Worm (Caenorhabditis elegans) whole organism, L3 larva: ENCODE data around the gene srt-17.

ENCODE experiments used
- R02D3.7 ChIP-seq: fragments of 150-350 bp; optimal IDR thresholded peaks from 2 replicates; lab custom pipeline; 2014; ENCODE audit warnings: missing biosample characterization, missing genetic modification characterization
- ama-1 ChIP-seq: fragments of 150-350 bp; optimal IDR thresholded peaks from 2 replicates; lab custom pipeline; 2018
- ceh-16 ChIP-seq: sonication (generic microtip); optimal IDR thresholded peaks from 2 replicates; lab custom pipeline; 2017; ENCODE audit warnings: missing biosample characterization, missing genetic modification characterization
- egl-5 ChIP-seq: fragments of 150-350 bp; optimal IDR thresholded peaks from 2 replicates; lab custom pipeline; 2017; ENCODE audit warnings: missing biosample characterization, missing genetic modification reagents, missing genetic modification characterization, inconsistent platforms
- elt-3 ChIP-seq, 3 experiments: fragments of 150-350 bp in 1 of 3; sonication (generic microtip) in 2 of 3; optimal IDR thresholded peaks; 2 replicates in 2 of 3; 4 replicates in 1 of 3; lab custom pipeline; 2014 to 2017; ENCODE audit warnings: missing biosample characterization in 3 of 3, missing genetic modification characterization in 3 of 3
- nfya-1 ChIP-seq: sonication (generic microtip); optimal IDR thresholded peaks from 2 replicates; lab custom pipeline; 2017; ENCODE audit warnings: missing genetic modification characterization, mild to moderate bottlenecking, missing compliant biosample characterization, antibody characterized with exemption, moderate library complexity; ENCODE audit not compliant: insufficient read depth
- nhr-12 ChIP-seq: fragments of 150-350 bp; optimal IDR thresholded peaks from 2 replicates; lab custom pipeline; 2014; ENCODE audit warnings: missing biosample characterization, missing genetic modification characterization
- nhr-237 ChIP-seq: fragments of 150-350 bp; optimal IDR thresholded peaks from 2 replicates; lab custom pipeline; 2014; ENCODE audit warnings: missing biosample characterization, missing genetic modification characterization
- nhr-25 ChIP-seq: sonication (generic microtip); optimal IDR thresholded peaks from 2 replicates; lab custom pipeline; 2017; ENCODE audit warnings: missing biosample characterization, missing genetic modification characterization
- nhr-67 ChIP-seq: fragments of 150-350 bp; optimal IDR thresholded peaks from 2 replicates; lab custom pipeline; 2014; ENCODE audit warnings: missing biosample characterization, missing genetic modification characterization
- sea-2 ChIP-seq: fragments of 150-350 bp; sonication (generic microtip); optimal IDR thresholded peaks from 4 replicates; lab custom pipeline; 2014; ENCODE audit warnings: missing biosample characterization, missing genetic modification reagents, missing genetic modification characterization
- zag-1 ChIP-seq: fragments of 150-350 bp; optimal IDR thresholded peaks from 2 replicates; lab custom pipeline; 2014; ENCODE audit warnings: missing biosample characterization, missing genetic modification characterization
- ztf-4 ChIP-seq: fragments of 150-350 bp; optimal IDR thresholded peaks from 2 replicates; lab custom pipeline; 2014; ENCODE audit warnings: missing biosample characterization, missing genetic modification characterization

DNA sequence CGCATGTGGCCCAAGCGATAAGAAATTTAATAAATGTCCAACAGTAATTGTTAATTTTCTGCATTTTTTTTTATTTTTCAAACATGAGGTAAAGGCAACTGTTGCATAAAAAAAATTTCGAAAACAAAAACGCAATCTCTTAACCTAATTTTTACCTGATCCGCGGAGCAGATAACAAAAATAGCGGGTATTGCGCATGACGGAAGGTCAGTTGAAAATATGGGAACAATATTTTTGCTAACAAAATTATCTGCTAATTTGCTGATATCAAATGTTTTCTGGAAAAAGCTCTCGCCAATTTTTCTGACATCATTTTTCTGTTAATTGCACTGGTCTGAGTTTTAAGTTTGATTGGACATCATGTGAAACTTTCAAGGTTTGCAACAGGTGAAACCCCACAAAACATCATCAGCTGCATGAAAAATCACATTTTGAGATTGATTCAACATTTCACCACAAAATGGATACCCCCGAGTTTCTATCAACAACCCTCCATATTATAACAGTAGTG, 39.6 kb upstream of the srt-17 start, which contains the start of the genes F31F4.11 and srh-266:
- no peak for TF ChIP-seq nfya-1 (tag; lab: Kevin White, UChicago)
- no peak for TF ChIP-seq nhr-237
- no peak for TF ChIP-seq zag-1 (tag; lab: Kevin White, UChicago)
- TF ChIP-seq egl-5 (tag; lab: Kevin White, UChicago), result no peak
- TF ChIP-seq ceh-16 (tag; lab: Kevin White, UChicago), result no peak
- no peak for TF ChIP-seq R02D3.7
- no peak for TF ChIP-seq ama-1
- TF ChIP-seq nhr-12 (tag; lab: Kevin White, UChicago), result no peak
- TF ChIP-seq elt-3 (tag; optimal IDR thresholded peaks at IDR 0.05; lab: Kevin White, UChicago), result no peak
- TF ChIP-seq nhr-67 (tag; lab: Kevin White, UChicago), result no peak
- no peak for TF ChIP-seq ztf-4 (tag; lab: Kevin White, UChicago)
- TF ChIP-seq nhr-25 (tag; lab: Kevin White, UChicago), result no peak
- no peak for TF ChIP-seq sea-2
